Worm (Caenorhabditis elegans): ENCODE measurements around the gene spp-18.

Gene spp-18

DNA sequence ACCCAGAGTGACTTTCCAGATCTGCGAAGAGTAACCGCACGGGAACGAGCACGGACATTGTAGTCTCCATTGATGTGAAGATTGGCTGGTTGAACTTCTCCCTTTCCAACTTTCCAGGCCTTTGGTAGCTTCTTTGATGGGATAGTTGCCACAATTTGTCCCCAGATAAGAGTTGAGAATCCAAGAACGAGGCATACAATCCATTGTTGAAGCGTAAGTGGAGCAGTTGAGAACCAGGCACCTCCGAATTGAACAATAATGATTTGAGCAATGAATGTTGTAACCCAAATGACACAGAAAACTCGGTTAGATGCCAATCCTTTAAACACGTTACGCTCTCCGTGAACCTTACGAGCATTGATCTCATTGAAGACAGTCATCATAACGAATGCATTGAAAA, 33.5 kb downstream of the spp-18 start:
- TF ChIP-seq dmd-4 (tag; optimal IDR thresholded peaks at IDR 0.05; ENCODE audit: borderline replicate concordance) = no peak
- TF ChIP-seq pax-1 (tag; optimal IDR thresholded peaks at IDR 0.05) = no peak
- no peak for TF ChIP-seq ceh-48 (tag; optimal IDR thresholded peaks at IDR 0.05)
- no peak for TF ChIP-seq sdc-2 (tag; optimal IDR thresholded peaks at IDR 0.05)

DNA sequence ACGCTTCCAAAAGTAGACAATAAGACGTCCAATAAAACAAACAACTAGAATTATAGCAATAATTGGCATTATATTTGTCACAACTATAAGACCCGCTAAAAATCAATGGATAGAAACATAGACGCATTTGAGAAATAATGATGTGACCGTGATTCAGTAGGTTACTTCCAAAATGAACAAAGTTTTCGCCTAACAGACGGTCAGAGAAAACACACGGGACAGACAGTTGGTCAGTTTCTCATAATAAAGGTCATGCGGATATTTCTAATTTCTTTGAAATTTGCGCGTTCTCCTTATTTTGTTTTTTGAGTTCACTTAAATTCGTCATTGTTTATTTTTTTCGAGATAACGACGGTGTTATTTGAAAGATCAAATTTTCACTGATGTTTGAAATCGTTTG, 38.1 kb downstream of the spp-18 start:
- TF ChIP-seq F13H6.1 (tag; optimal IDR thresholded peaks at IDR 0.05) (no peak), elt-4 (tag; optimal IDR thresholded peaks at IDR 0.05) (no peak), ceh-31 (tag; optimal IDR thresholded peaks at IDR 0.05) (no peak), ceh-45 (GFP tag; IDR thresholded peaks at IDR 0.05) (no peak), npax-4 (tag; optimal IDR thresholded peaks at IDR 0.05) (no peak), pha-4 (tag; optimal IDR thresholded peaks at IDR 0.05) (no peak)

DNA sequence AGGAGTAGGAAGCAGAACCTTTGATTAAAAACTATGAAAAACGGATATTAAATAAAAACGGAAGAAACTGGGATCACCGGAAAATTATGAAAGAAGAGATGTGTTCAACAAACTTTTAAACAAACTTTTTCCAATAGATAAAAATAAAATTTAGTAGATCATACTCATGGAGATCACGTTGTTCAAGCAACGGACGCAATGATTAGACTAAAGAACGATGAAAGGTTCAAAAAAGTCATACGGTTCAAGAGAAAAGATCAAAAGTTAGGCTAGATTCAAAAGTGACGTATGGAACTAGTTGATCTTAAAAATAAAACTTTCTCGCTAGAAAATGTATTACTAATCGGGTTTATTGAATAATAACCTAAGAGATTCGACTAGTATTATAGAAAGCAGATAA, 38.6 kb downstream of the spp-18 start:
- TF ChIP-seq ceh-34 (tag; optimal IDR thresholded peaks at IDR 0.05) = no peak
- TF ChIP-seq F13H6.1 (tag; optimal IDR thresholded peaks at IDR 0.05) = no peak
- no peak for TF ChIP-seq zip-5 (tag; optimal IDR thresholded peaks at IDR 0.05)
- no peak for TF ChIP-seq lim-6 (tag; optimal IDR thresholded peaks at IDR 0.05)
- TF ChIP-seq pag-3 (tag; optimal IDR thresholded peaks at IDR 0.05; ENCODE audit: borderline replicate concordance) = no peak
- no peak for TF ChIP-seq pha-4 (tag; optimal IDR thresholded peaks at IDR 0.05)
- TF ChIP-seq unc-55 (GFP tag; optimal IDR thresholded peaks at IDR 0.05) = no peak
- no peak for TF ChIP-seq che-1 (tag; optimal IDR thresholded peaks at IDR 0.05)
- TF ChIP-seq ama-1 (optimal IDR thresholded peaks at IDR 0.05) = no peak
- TF ChIP-seq ceh-48 (tag; optimal IDR thresholded peaks at IDR 0.05) = no peak
- no peak for TF ChIP-seq hlh-30 (tag; optimal IDR thresholded peaks at IDR 0.05; ENCODE audit: insufficient read depth)
- no peak for TF ChIP-seq odd-2 (tag; optimal IDR thresholded peaks at IDR 0.05)
- TF ChIP-seq nhr-11 (tag; optimal IDR thresholded peaks at IDR 0.05) = no peak
- TF ChIP-seq K02D7.2 (tag; optimal IDR thresholded peaks at IDR 0.05) = no peak
- no peak for TF ChIP-seq pqm-1 (tag; optimal IDR thresholded peaks at IDR 0.05)
- TF ChIP-seq nfya-1 (tag; optimal IDR thresholded peaks at IDR 0.05) = no peak
- TF ChIP-seq ceh-22 (tag; optimal IDR thresholded peaks at IDR 0.05) = no peak
- no peak for TF ChIP-seq sox-4 (tag; optimal IDR thresholded peaks at IDR 0.05)
- no peak for TF ChIP-seq unc-3 (GFP tag; conservative IDR thresholded peaks at IDR 0.05)
- TF ChIP-seq unc-3 (tag; optimal IDR thresholded peaks at IDR 0.05) = no peak
- no peak for TF ChIP-seq pax-1 (tag; optimal IDR thresholded peaks at IDR 0.05)

DNA sequence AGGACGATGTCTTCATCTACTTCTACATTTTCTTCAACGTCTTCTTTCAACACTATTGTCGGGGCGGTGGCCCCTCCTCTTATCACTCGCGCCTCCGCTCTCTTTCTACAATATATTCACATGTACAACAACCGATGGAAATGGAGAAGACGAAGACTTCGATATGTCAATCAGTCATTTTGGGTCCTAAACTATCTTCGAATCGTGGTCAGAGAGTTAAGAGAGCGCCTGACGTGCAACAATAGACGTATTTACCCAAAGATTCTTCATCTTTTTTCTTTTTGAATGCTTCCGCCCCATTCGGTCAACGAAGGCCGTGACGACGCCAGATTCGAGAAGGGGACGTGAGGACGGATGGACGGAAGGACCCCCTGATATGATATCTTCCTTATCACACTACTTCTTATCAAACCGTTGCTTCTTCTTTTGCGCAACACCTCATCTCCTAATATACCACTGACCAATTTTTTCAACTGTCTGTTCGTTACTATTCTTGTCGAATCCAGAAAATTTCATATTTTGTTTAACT, 39.5 kb downstream of the spp-18 start:
- TF ChIP-seq mec-3 (tag; optimal IDR thresholded peaks at IDR 0.05; ENCODE audit: borderline replicate concordance) = no peak
- no peak for TF ChIP-seq ceh-48 (tag; optimal IDR thresholded peaks at IDR 0.05)
- TF ChIP-seq T23F11.4 (GFP tag; optimal IDR thresholded peaks at IDR 0.05) = no peak
- TF ChIP-seq sox-2 (GFP tag; IDR thresholded peaks at IDR 0.05) = no peak
- TF ChIP-seq lin-11 (tag; optimal IDR thresholded peaks at IDR 0.05) = no peak
- no peak for TF ChIP-seq pax-1 (tag; optimal IDR thresholded peaks at IDR 0.05)
- no peak for TF ChIP-seq unc-3 (GFP tag; conservative IDR thresholded peaks at IDR 0.05)
- TF ChIP-seq unc-3 (tag; optimal IDR thresholded peaks at IDR 0.05) = no peak
- no peak for TF ChIP-seq odd-2 (tag; optimal IDR thresholded peaks at IDR 0.05)
- no peak for TF ChIP-seq Y22D7AL.16 (tag; optimal IDR thresholded peaks at IDR 0.05)
- no peak for TF ChIP-seq lim-6 (tag; optimal IDR thresholded peaks at IDR 0.05)
- TF ChIP-seq fkh-6 (tag; optimal IDR thresholded peaks at IDR 0.05) = no peak
- TF ChIP-seq K09A11.1 (tag; optimal IDR thresholded peaks at IDR 0.05; ENCODE audit: insufficient read depth) = no peak
- TF ChIP-seq fax-1 (tag; optimal IDR thresholded peaks at IDR 0.05) = no peak
- no peak for TF ChIP-seq tbx-2 (tag; optimal IDR thresholded peaks at IDR 0.05)
- no peak for TF ChIP-seq unc-42 (tag; optimal IDR thresholded peaks at IDR 0.05)
- no peak for TF ChIP-seq tbx-7 (tag; optimal IDR thresholded peaks at IDR 0.05)
- TF ChIP-seq dmd-4 (tag; optimal IDR thresholded peaks at IDR 0.05; ENCODE audit: borderline replicate concordance) = no peak
